Fruit fly (Drosophila melanogaster) S2 (cell line): Measurements from ENCODE around the gene CG34461.

ENCODE experiments used
- CG8478 ChIP-seq: fragments of >200 bp; optimal IDR thresholded peaks from 2 replicates; lab custom pipeline; 2018
- CTCF ChIP-seq, 2 experiments: fragments of >200 bp; optimal IDR thresholded peaks; 2 replicates each; lab custom pipeline; 2018

The CG34461 gene

dm6 chr3L:8374107-8374506 lies 48.4 kb downstream of the CG34461 start:
- no peak for TF ChIP-seq CG8478 (lab: Kevin White, UChicago)
- TF ChIP-seq CTCF (optimal IDR thresholded peaks at IDR 0.05; lab: Kevin White, UChicago), result no peak
